Worm (Caenorhabditis elegans): ENCODE data around the gene C44B12.6.

Gene C44B12.6

ce11 chrIV:1124741-1125140 lies 11.8 kb downstream of the C44B12.6 start, which contains the start of gene perm-4:
perm-4 (minus strand) TSS chrIV:1125107.
- TF ChIP-seq ztf-11 (tag; optimal IDR thresholded peaks at IDR 0.05) (no peak), egl-13 (tag; optimal IDR thresholded peaks at IDR 0.05) (no peak), pqm-1 (tag; optimal IDR thresholded peaks at IDR 0.05) (no peak)

ce11 chrIV:1123357-1123756 lies 13.2 kb downstream of the C44B12.6 start:
- TF ChIP-seq Y116A8C.19 (tag; optimal IDR thresholded peaks at IDR 0.05; ENCODE audit: borderline replicate concordance) = no peak
- no peak for TF ChIP-seq nhr-47 (tag; optimal IDR thresholded peaks at IDR 0.05)
- TF ChIP-seq hlh-17 (GFP tag; optimal IDR thresholded peaks at IDR 0.05; ENCODE audit: borderline replicate concordance) = no peak
- no peak for TF ChIP-seq jun-1 (tag; optimal IDR thresholded peaks at IDR 0.05)
- no peak for TF ChIP-seq lin-14 (GFP tag; optimal IDR thresholded peaks at IDR 0.05)
- TF ChIP-seq nhr-71 (tag; optimal IDR thresholded peaks at IDR 0.05) = no peak
- TF ChIP-seq efl-1 (optimal IDR thresholded peaks at IDR 0.05) = no peak
- TF ChIP-seq efl-1 (GFP tag; optimal IDR thresholded peaks at IDR 0.05 in 1 of 2) = peak in 1 of 2 experiments; percentile 19

- TF ChIP-seq unc-86 (tag; optimal IDR thresholded peaks at IDR 0.05) (no peak), sptf-1 (tag; optimal IDR thresholded peaks at IDR 0.05) (no peak), lin-39 (tag; optimal IDR thresholded peaks at IDR 0.05) (no peak), C34B4.2 (tag; optimal IDR thresholded peaks at IDR 0.05) (no peak), efl-1 (optimal IDR thresholded peaks at IDR 0.05) (no peak), efl-1 (GFP tag; optimal IDR thresholded peaks at IDR 0.05 in 1 of 2) (no peak)
Measured at ce11 chrIV:1121511-1121910, 15.0 kb downstream of the C44B12.6 start.

ce11 chrIV:1120865-1121264 lies 15.7 kb downstream of the C44B12.6 start:
- TF ChIP-seq efl-1 (optimal IDR thresholded peaks at IDR 0.05) = no peak
- peak in 1 of 2 experiments; percentile 19 for TF ChIP-seq efl-1 (GFP tag; optimal IDR thresholded peaks at IDR 0.05 in 1 of 2)
- no peak for TF ChIP-seq hlh-17 (GFP tag; optimal IDR thresholded peaks at IDR 0.05; ENCODE audit: borderline replicate concordance)
- no peak for TF ChIP-seq ces-1 (GFP tag; optimal IDR thresholded peaks at IDR 0.05)
- no peak for TF ChIP-seq lin-39 (tag; optimal IDR thresholded peaks at IDR 0.05)
- no peak for TF ChIP-seq F16B12.6 (tag; optimal IDR thresholded peaks at IDR 0.05)
- TF ChIP-seq C34B4.2 (tag; optimal IDR thresholded peaks at IDR 0.05) = no peak
- no peak for TF ChIP-seq skn-1 (tag; optimal IDR thresholded peaks at IDR 0.05)

ce11 chrIV:1118566-1118965 lies 18.0 kb downstream of the C44B12.6 start, which contains the start of gene srx-13:
srx-13 (minus strand) TSS chrIV:1118666.
- TF ChIP-seq tlp-1 (tag; optimal IDR thresholded peaks at IDR 0.05) = no peak
- TF ChIP-seq fkh-8 (tag; optimal IDR thresholded peaks at IDR 0.05) = peak; percentile 63

ce11 chrIV:1113638-1114037 lies 22.9 kb downstream of the C44B12.6 start, which contains the start of gene srx-14:
srx-14 (minus strand) TSS chrIV:1113738.
- TF ChIP-seq nhr-47 (tag; optimal IDR thresholded peaks at IDR 0.05) (no peak), elt-3 (tag; optimal IDR thresholded peaks at IDR 0.05) (no peak), skn-1 (tag; optimal IDR thresholded peaks at IDR 0.05) (no peak), sox-4 (tag; optimal IDR thresholded peaks at IDR 0.05) (no peak), C34B4.2 (tag; optimal IDR thresholded peaks at IDR 0.05) (no peak), tlp-1 (tag; optimal IDR thresholded peaks at IDR 0.05) (no peak)

ce11 chrIV:1110999-1111398 lies 25.6 kb downstream of the C44B12.6 start:
- TF ChIP-seq fkh-10 (GFP tag; optimal IDR thresholded peaks at IDR 0.05) = no peak
- TF ChIP-seq dpl-1 (GFP tag; optimal IDR thresholded peaks at IDR 0.05) = no peak
- TF ChIP-seq lin-15B (tag; optimal IDR thresholded peaks at IDR 0.05) = no peak
- peak; percentile 12 for TF ChIP-seq nhr-71 (tag; optimal IDR thresholded peaks at IDR 0.05)
- TF ChIP-seq nhr-12 (tag; optimal IDR thresholded peaks at IDR 0.05) = no peak
- no peak for TF ChIP-seq unc-30 (tag; optimal IDR thresholded peaks at IDR 0.05)
- TF ChIP-seq rnt-1 (tag; optimal IDR thresholded peaks at IDR 0.05) = peak; percentile 42
- TF ChIP-seq nhr-90 (tag; optimal IDR thresholded peaks at IDR 0.05; ENCODE audit: poor library complexity) = no peak
- TF ChIP-seq alr-1 (tag; optimal IDR thresholded peaks at IDR 0.05; ENCODE audit: borderline replicate concordance) = no peak
- peak; percentile 19 for TF ChIP-seq dsc-1 (tag; optimal IDR thresholded peaks at IDR 0.05)

Data from whole organism, L1 larva.